Worm (Caenorhabditis elegans) whole organism, L2 larva: ENCODE measurements around the gene ttc-36.

Experiments used
- C34F6.9 ChIP-seq: fragments of 150-350 bp; optimal IDR thresholded peaks from 2 replicates; lab custom pipeline; 2014; ENCODE audit warnings: missing biosample characterization, missing genetic modification characterization
- F13H6.1 ChIP-seq: sonication (generic microtip); optimal IDR thresholded peaks from 2 replicates; lab custom pipeline; 2016; ENCODE audit warnings: missing genetic modification characterization, missing compliant biosample characterization
- R02D3.7 ChIP-seq: fragments of 150-350 bp; optimal IDR thresholded peaks from 2 replicates; lab custom pipeline; 2014; ENCODE audit warnings: missing biosample characterization, missing genetic modification characterization
- ZK546.5 ChIP-seq: sonication (generic microtip); optimal IDR thresholded peaks from 2 replicates; lab custom pipeline; 2017; ENCODE audit warnings: missing biosample characterization, missing genetic modification characterization
- alr-1 ChIP-seq: fragments of 150-350 bp; optimal IDR thresholded peaks from 2 replicates; lab custom pipeline; 2014; ENCODE audit warnings: missing biosample characterization, missing genetic modification characterization
- aly-2 ChIP-seq: fragments of 150-350 bp; optimal IDR thresholded peaks from 2 replicates; lab custom pipeline; 2014; ENCODE audit warnings: missing biosample characterization, missing genetic modification characterization
- ama-1 ChIP-seq: fragments of 150-350 bp; optimal IDR thresholded peaks from 2 replicates; lab custom pipeline; 2018; ENCODE audit warnings: inconsistent platforms
- blmp-1 ChIP-seq: sonication (generic microtip); optimal IDR thresholded peaks from 2 replicates; lab custom pipeline; 2017; ENCODE audit warnings: missing genetic modification characterization, mild to moderate bottlenecking, missing compliant biosample characterization, antibody characterized with exemption, moderate library complexity; ENCODE audit not compliant: insufficient read depth
- ceh-82 ChIP-seq: fragments of 150-350 bp; optimal IDR thresholded peaks from 2 replicates; lab custom pipeline; 2014; ENCODE audit warnings: missing biosample characterization, missing genetic modification characterization
- crh-2 ChIP-seq: sonication (generic microtip); optimal IDR thresholded peaks from 2 replicates; lab custom pipeline; 2017; ENCODE audit warnings: missing biosample characterization, missing genetic modification characterization
- dmd-4 ChIP-seq: sonication (generic microtip); optimal IDR thresholded peaks from 2 replicates; lab custom pipeline; 2017; ENCODE audit warnings: missing biosample characterization, missing genetic modification characterization
- egl-27 ChIP-seq: sonication (generic microtip); optimal IDR thresholded peaks from 3 replicates; lab custom pipeline; 2017; ENCODE audit warnings: missing biosample characterization, missing genetic modification reagents, missing genetic modification characterization
- elt-1 ChIP-seq: fragments of 150-350 bp; optimal IDR thresholded peaks from 2 replicates; lab custom pipeline; 2014; ENCODE audit warnings: missing biosample characterization, missing genetic modification characterization
- elt-3 ChIP-seq: sonication (generic microtip); optimal IDR thresholded peaks from 2 replicates; lab custom pipeline; 2017; ENCODE audit warnings: missing biosample characterization, missing genetic modification characterization
- fos-1 ChIP-seq: fragments of 150-350 bp; optimal IDR thresholded peaks from 2 replicates; lab custom pipeline; 2014; ENCODE audit warnings: missing biosample characterization, missing genetic modification characterization
- gmeb-1 ChIP-seq: fragments of 150-350 bp; optimal IDR thresholded peaks from 2 replicates; lab custom pipeline; 2014; ENCODE audit warnings: missing biosample characterization, missing genetic modification characterization
- lin-11 ChIP-seq: fragments of 150-350 bp; sonication (generic microtip); optimal IDR thresholded peaks from 2 replicates; lab custom pipeline; 2014; ENCODE audit warnings: missing biosample characterization, missing genetic modification characterization, inconsistent platforms, mixed read lengths
- lin-13 ChIP-seq: fragments of 150-350 bp; optimal IDR thresholded peaks from 2 replicates; lab custom pipeline; 2014; ENCODE audit warnings: missing biosample characterization, missing genetic modification reagents, missing genetic modification characterization
- mab-5 ChIP-seq: fragments of 150-350 bp; optimal IDR thresholded peaks from 2 replicates; lab custom pipeline; 2014; ENCODE audit warnings: missing biosample characterization, missing genetic modification characterization
- mdl-1 ChIP-seq, 2 experiments: fragments of 150-350 bp in 1 of 2; sonication (generic microtip) in 1 of 2; optimal IDR thresholded peaks; 2 replicates each; lab custom pipeline; 2017; ENCODE audit warnings: missing biosample characterization in 2 of 2, missing genetic modification characterization in 2 of 2
- nhr-10 ChIP-seq: sonication (generic microtip); optimal IDR thresholded peaks from 2 replicates; lab custom pipeline; 2017; ENCODE audit warnings: missing biosample characterization, missing genetic modification characterization
- nhr-11 ChIP-seq: fragments of 150-350 bp; optimal IDR thresholded peaks from 2 replicates; lab custom pipeline; 2014; ENCODE audit warnings: missing biosample characterization, missing genetic modification characterization
- nhr-12 ChIP-seq: fragments of 150-350 bp; optimal IDR thresholded peaks from 2 replicates; lab custom pipeline; 2014; ENCODE audit warnings: missing biosample characterization, missing genetic modification characterization
- nhr-21 ChIP-seq: fragments of 150-350 bp; optimal IDR thresholded peaks from 2 replicates; lab custom pipeline; 2014; ENCODE audit warnings: missing biosample characterization, missing genetic modification characterization
- nhr-23 ChIP-seq: fragments of 150-350 bp; optimal IDR thresholded peaks from 2 replicates; lab custom pipeline; 2014; ENCODE audit warnings: missing biosample characterization, missing genetic modification reagents, missing genetic modification characterization
- nhr-25 ChIP-seq: fragments of 150-350 bp; sonication (generic microtip); optimal IDR thresholded peaks from 3 replicates; lab custom pipeline; 2014; ENCODE audit warnings: missing biosample characterization, missing genetic modification characterization
- nhr-6 ChIP-seq: fragments of 150-350 bp; optimal IDR thresholded peaks from 2 replicates; lab custom pipeline; 2014; ENCODE audit warnings: missing biosample characterization, missing genetic modification characterization
- nhr-77 ChIP-seq: fragments of 150-350 bp; optimal IDR thresholded peaks from 2 replicates; lab custom pipeline; 2014; ENCODE audit warnings: missing biosample characterization, missing genetic modification characterization
- sem-4 ChIP-seq: fragments of 150-350 bp; optimal IDR thresholded peaks from 2 replicates; lab custom pipeline; 2014; ENCODE audit warnings: missing biosample characterization, missing genetic modification reagents, missing genetic modification characterization
- skn-1 ChIP-seq: sonication (generic microtip); optimal IDR thresholded peaks from 2 replicates; lab custom pipeline; 2017; ENCODE audit warnings: missing biosample characterization, missing genetic modification characterization
- sma-9 ChIP-seq, 2 experiments: fragments of 150-350 bp in 1 of 2; sonication (generic microtip) in 1 of 2; optimal IDR thresholded peaks; 2 replicates each; lab custom pipeline; 2014 to 2016; ENCODE audit warnings: missing genetic modification characterization in 2 of 2, mild to moderate bottlenecking in 1 of 2, missing biosample characterization in 1 of 2, missing compliant biosample characterization in 1 of 2, missing genetic modification reagents in 1 of 2, moderate library complexity in 1 of 2
- unc-39 ChIP-seq: fragments of 150-350 bp; optimal IDR thresholded peaks from 2 replicates; lab custom pipeline; 2014; ENCODE audit warnings: missing biosample characterization, missing genetic modification characterization
- unc-55 ChIP-seq: fragments of 150-350 bp; sonication (generic microtip); optimal IDR thresholded peaks from 3 replicates; lab custom pipeline; 2014; ENCODE audit warnings: missing biosample characterization, missing genetic modification reagents, missing genetic modification characterization
- unc-62 ChIP-seq: fragments of 150-350 bp; optimal IDR thresholded peaks from 2 replicates; lab custom pipeline; 2014; ENCODE audit warnings: missing biosample characterization, missing genetic modification reagents, missing genetic modification characterization
- zag-1 ChIP-seq: fragments of 150-350 bp; optimal IDR thresholded peaks from 2 replicates; lab custom pipeline; 2014; ENCODE audit warnings: missing biosample characterization, missing genetic modification characterization
- ztf-1 ChIP-seq: fragments of 200-800 bp; sonication (Bioruptor generic); conservative IDR thresholded peaks from 2 replicates; pipeline ENCODE4 v1.3.6; 2022; ENCODE audit warnings: missing genetic modification characterization, missing compliant biosample characterization
- ztf-11 ChIP-seq: sonication (generic microtip); optimal IDR thresholded peaks from 2 replicates; lab custom pipeline; 2017; ENCODE audit warnings: missing biosample characterization, missing genetic modification characterization
- ztf-4 ChIP-seq: fragments of 150-350 bp; optimal IDR thresholded peaks from 2 replicates; lab custom pipeline; 2014; ENCODE audit warnings: missing biosample characterization, missing genetic modification characterization

ttc-36 gene

DNA sequence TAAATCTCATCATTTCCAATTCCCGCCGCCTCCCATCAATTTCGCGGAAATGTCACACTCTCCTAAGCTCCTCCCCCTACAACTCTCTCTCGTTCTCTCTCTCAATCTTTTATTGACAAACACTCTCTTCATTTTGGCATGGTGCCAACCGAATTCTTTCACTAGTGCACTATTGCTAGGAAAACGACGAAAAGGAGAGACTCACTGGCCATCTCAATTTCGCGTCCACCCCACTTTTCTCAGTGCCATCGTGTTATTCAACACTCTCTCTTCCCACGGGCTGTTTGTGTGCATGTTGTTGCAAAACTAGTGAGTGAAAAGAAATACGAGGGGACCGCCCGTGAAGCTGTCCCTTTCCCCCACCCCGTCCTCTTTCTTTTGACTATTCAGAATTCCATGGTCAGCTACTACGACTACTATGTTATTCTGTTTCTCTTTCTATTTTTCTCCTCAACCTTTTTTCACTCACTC, 45.1 kb upstream of the ttc-36 start (continued):
- TF ChIP-seq ZK546.5, result no peak
- TF ChIP-seq unc-62 (GFP tag; lab: Kevin White, UChicago), result peak; percentile 31
- no peak for TF ChIP-seq ztf-1 (GFP tag; lab: Robert Waterston, UW)
- TF ChIP-seq blmp-1 (tag; lab: Kevin White, UChicago), result no peak
- TF ChIP-seq unc-55 (GFP tag; lab: Kevin White, UChicago), result peak; percentile 63
- TF ChIP-seq nhr-6 (tag; lab: Kevin White, UChicago), result peak; percentile 58
- TF ChIP-seq elt-3 (tag; lab: Kevin White, UChicago), result no peak
- TF ChIP-seq ztf-4 (tag; lab: Kevin White, UChicago), result peak; percentile 31
- peak; percentile 55 to 63 for TF ChIP-seq mdl-1 (tag; optimal IDR thresholded peaks at IDR 0.05; lab: Kevin White, UChicago)
- TF ChIP-seq mab-5, result peak; percentile 80
- TF ChIP-seq zag-1 (tag; lab: Kevin White, UChicago), result peak; percentile 53
- TF ChIP-seq dmd-4 (tag; lab: Kevin White, UChicago), result no peak
- TF ChIP-seq, all 48 proteins: peak for 22

DNA sequence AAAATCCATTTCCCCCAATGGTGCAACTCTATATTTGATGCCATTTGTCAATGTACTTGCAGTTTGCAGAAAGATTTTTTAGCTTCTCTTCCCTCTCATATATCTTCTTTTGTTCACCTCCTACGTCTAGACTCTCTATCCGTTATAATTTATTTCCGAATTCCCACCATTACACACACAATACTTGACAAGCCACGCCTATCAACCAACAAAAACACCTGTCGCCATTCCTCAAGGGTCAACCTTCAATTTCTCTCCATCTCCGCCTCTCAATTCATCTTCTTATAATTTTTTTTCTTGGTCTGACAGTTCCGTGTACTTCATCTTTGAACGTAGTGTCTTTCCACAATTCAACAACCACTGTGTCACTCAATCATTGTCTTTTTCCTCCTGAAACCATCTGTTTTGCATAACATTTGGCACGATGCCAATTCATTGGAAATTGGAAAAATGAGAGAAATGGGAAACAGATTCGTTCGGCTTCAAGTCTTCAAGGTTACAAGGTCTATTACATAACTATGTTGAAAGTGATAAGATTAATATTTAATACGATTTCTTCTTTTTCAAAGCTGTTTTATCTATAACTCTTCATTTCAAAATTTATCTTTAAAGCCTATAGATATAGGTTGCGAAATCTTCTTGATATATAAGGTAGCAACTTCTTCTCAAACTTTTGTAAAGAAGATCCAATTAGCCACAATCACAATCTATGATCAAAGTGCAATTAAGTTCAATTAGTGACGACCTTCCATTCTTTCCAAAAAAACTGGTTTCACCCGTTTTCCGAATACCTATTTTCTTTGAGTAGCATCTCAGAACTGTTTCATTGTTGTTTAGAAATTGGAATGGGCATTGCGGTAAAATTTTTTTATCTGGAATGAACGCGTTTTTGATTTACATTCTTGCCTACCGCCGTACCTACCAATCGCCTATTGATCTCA, 43.1 kb upstream of the ttc-36 start:
- no peak for TF ChIP-seq nhr-21
- peak; percentile 65 for TF ChIP-seq mab-5
- TF ChIP-seq C34F6.9 (tag; lab: Kevin White, UChicago), result no peak
- no peak for TF ChIP-seq nhr-77 (tag; lab: Kevin White, UChicago)
- no peak for TF ChIP-seq ztf-1 (GFP tag; lab: Robert Waterston, UW)
- TF ChIP-seq ztf-11 (tag; lab: Kevin White, UChicago), result no peak
- TF ChIP-seq nhr-10 (tag; lab: Kevin White, UChicago), result no peak
- TF ChIP-seq sem-4 (tag; lab: Kevin White, UChicago), result no peak
- TF ChIP-seq lin-11 (tag; lab: Kevin White, UChicago), result no peak
- peak; percentile 54 for TF ChIP-seq nhr-25 (tag; lab: Kevin White, UChicago)
- no peak for TF ChIP-seq nhr-6 (tag; lab: Kevin White, UChicago)
- no peak for TF ChIP-seq nhr-11 (tag; lab: Kevin White, UChicago)
- TF ChIP-seq R02D3.7 (tag; lab: Kevin White, UChicago), result no peak
- no peak for TF ChIP-seq unc-62 (GFP tag; lab: Kevin White, UChicago)
- peak; percentile 30 for TF ChIP-seq sma-9 (GFP tag; optimal IDR thresholded peaks at IDR 0.05; lab: Kevin White, UChicago)
- no peak for TF ChIP-seq sma-9 (tag; optimal IDR thresholded peaks at IDR 0.05; lab: Kevin White, UChicago)
- no peak for TF ChIP-seq unc-55 (GFP tag; lab: Kevin White, UChicago)
- TF ChIP-seq egl-27 (tag; lab: Kevin White, UChicago), result no peak
- TF ChIP-seq F13H6.1, result no peak
- TF ChIP-seq dmd-4 (tag; lab: Kevin White, UChicago), result no peak

DNA sequence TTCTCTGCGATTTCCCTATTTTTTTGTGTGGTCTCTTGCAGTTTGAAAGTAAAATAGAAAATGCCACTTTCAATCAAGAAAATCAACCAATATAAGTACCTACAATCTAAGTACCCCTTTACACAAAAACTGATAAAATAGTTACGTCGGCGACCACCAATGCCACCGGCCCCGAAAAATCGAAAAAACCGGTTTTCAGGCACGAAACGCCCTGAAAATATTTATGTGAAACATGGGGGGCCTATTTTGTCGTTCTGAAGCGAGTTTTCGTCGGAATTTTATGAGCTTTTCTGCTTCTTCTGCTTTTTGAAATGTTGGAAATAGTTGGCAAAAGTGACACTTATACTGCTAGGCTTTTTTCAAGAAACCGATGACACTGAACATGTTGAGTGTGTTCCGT, 41.4 kb upstream of the ttc-36 start:
- no peak for TF ChIP-seq R02D3.7 (tag; lab: Kevin White, UChicago)
- no peak for TF ChIP-seq dmd-4 (tag; lab: Kevin White, UChicago)
- TF ChIP-seq ceh-82 (tag; lab: Kevin White, UChicago), result no peak
- TF ChIP-seq nhr-23, result no peak
- no peak for TF ChIP-seq nhr-10 (tag; lab: Kevin White, UChicago)
- no peak for TF ChIP-seq sem-4 (tag; lab: Kevin White, UChicago)
- TF ChIP-seq alr-1 (tag; lab: Kevin White, UChicago), result no peak

DNA sequence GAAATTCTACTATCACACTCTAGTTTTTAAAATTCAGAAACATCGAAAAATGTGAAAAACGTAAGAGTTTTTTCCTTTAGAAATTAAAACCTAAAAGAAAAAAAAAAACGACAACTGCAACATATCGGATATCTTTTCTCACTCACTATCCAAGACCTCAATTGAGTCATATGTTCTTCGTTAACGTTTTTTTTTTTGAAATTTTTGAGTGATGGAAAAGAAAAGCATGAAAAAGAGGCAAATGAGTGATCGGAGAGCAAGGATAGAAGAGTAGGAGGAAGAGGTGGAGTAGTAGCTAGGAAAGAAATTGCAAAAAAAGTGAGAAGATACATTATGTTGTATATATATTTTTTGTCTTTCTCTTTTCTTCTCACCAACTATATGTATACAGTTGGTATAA, 40.5 kb upstream of the ttc-36 start:
- no peak for TF ChIP-seq skn-1 (tag; lab: Kevin White, UChicago)
- TF ChIP-seq C34F6.9 (tag; lab: Kevin White, UChicago), result peak; percentile 37
- peak; percentile 25 for TF ChIP-seq F13H6.1
- TF ChIP-seq alr-1 (tag; lab: Kevin White, UChicago), result no peak

DNA sequence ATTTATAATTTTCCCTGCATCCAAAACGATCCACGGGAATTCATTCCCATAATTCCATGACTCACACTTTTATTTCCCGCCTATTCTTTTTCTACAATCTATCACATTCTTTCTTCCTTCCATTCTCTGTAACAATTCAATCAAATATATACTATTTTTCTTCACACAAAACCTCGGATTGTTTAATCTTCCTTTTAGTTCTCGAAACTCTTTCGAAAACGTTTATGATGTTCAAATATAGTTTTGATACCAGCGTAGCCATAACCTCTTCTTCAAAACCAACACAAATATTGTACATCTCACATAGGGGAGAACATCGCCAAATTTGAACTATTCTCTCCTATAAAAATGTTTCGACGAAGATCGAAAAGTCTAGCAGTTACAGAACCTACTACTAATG, 39.2 kb upstream of the ttc-36 start, which contains the start of gene lec-3:
TSS of gene lec-3 (plus strand) at position 301 of the 400 bp plus-strand sequence.
- TF ChIP-seq C34F6.9 (tag; lab: Kevin White, UChicago), result no peak
- no peak for TF ChIP-seq fos-1 (tag; lab: Kevin White, UChicago)
- TF ChIP-seq nhr-6 (tag; lab: Kevin White, UChicago), result no peak
- no peak for TF ChIP-seq elt-1 (tag; lab: Kevin White, UChicago)
- no peak for TF ChIP-seq alr-1 (tag; lab: Kevin White, UChicago)
- TF ChIP-seq ceh-82 (tag; lab: Kevin White, UChicago), result no peak
- no peak for TF ChIP-seq aly-2
- no peak for TF ChIP-seq mdl-1 (tag; optimal IDR thresholded peaks at IDR 0.05; lab: Kevin White, UChicago)
- no peak for TF ChIP-seq unc-39 (tag; lab: Kevin White, UChicago)
- no peak for TF ChIP-seq mab-5
- TF ChIP-seq crh-2 (tag; lab: Kevin White, UChicago), result no peak
- TF ChIP-seq ztf-11 (tag; lab: Kevin White, UChicago), result no peak
- TF ChIP-seq nhr-11 (tag; lab: Kevin White, UChicago), result no peak
- TF ChIP-seq sem-4 (tag; lab: Kevin White, UChicago), result no peak
- no peak for TF ChIP-seq ama-1 (lab: Kevin White, UChicago)
- TF ChIP-seq lin-13 (GFP tag; lab: Kevin White, UChicago), result no peak
- no peak for TF ChIP-seq ZK546.5
- TF ChIP-seq gmeb-1, result no peak
- no peak for TF ChIP-seq nhr-12 (tag; lab: Kevin White, UChicago)
- TF ChIP-seq egl-27 (tag; lab: Kevin White, UChicago), result no peak
- TF ChIP-seq, all 48 proteins: peak for 0
